Worm (Caenorhabditis elegans): ENCODE data around the gene spp-11.

Gene spp-11

ce11 chrII:6417999-6418398 lies 10.8 kb upstream of the spp-11 start:
- TF ChIP-seq ztf-11 (tag; optimal IDR thresholded peaks at IDR 0.05), result no peak
- TF ChIP-seq dmd-4 (tag; optimal IDR thresholded peaks at IDR 0.05), result no peak
- TF ChIP-seq lin-39 (tag; optimal IDR thresholded peaks at IDR 0.05), result no peak
- TF ChIP-seq aly-2 (tag; optimal IDR thresholded peaks at IDR 0.05), result no peak
- no peak for TF ChIP-seq F13H6.1 (tag; optimal IDR thresholded peaks at IDR 0.05)
- TF ChIP-seq elt-3 (tag; optimal IDR thresholded peaks at IDR 0.05), result no peak
- TF ChIP-seq sma-3 (GFP tag; optimal IDR thresholded peaks at IDR 0.05), result no peak
- TF ChIP-seq gmeb-1 (tag; optimal IDR thresholded peaks at IDR 0.05), result no peak
- no peak for TF ChIP-seq nhr-11 (tag; optimal IDR thresholded peaks at IDR 0.05)
- no peak for TF ChIP-seq fos-1 (tag; optimal IDR thresholded peaks at IDR 0.05)
- no peak for TF ChIP-seq snpc-4 (tag; optimal IDR thresholded peaks at IDR 0.05)
- no peak for TF ChIP-seq unc-62 (GFP tag; optimal IDR thresholded peaks at IDR 0.05)
- no peak for TF ChIP-seq C34F6.9 (tag; optimal IDR thresholded peaks at IDR 0.05)
- no peak for TF ChIP-seq ztf-4 (tag; optimal IDR thresholded peaks at IDR 0.05)
- no peak for TF ChIP-seq nhr-10 (tag; optimal IDR thresholded peaks at IDR 0.05)
- no peak for TF ChIP-seq nhr-25 (tag; optimal IDR thresholded peaks at IDR 0.05)

ce11 chrII:6413788-6414187 lies 6.6 kb upstream of the spp-11 start:
- TF ChIP-seq sma-9 (GFP tag; optimal IDR thresholded peaks at IDR 0.05) (peak; percentile 49), sma-9 (tag; optimal IDR thresholded peaks at IDR 0.05) (no peak), ama-1 (optimal IDR thresholded peaks at IDR 0.05) (no peak), F13H6.1 (tag; optimal IDR thresholded peaks at IDR 0.05) (peak; percentile 40), crh-2 (tag; optimal IDR thresholded peaks at IDR 0.05) (peak; percentile 20), nhr-10 (tag; optimal IDR thresholded peaks at IDR 0.05) (no peak), gmeb-1 (tag; optimal IDR thresholded peaks at IDR 0.05) (peak; percentile 15), fos-1 (tag; optimal IDR thresholded peaks at IDR 0.05) (peak; percentile 64)

ce11 chrII:6411660-6412451 lies 4.7 kb upstream of the spp-11 start:
- no peak for TF ChIP-seq R02D3.7 (tag; optimal IDR thresholded peaks at IDR 0.05)
- TF ChIP-seq ceh-16 (tag; optimal IDR thresholded peaks at IDR 0.05), result peak; percentile 26

- no peak for TF ChIP-seq dmd-4 (tag; optimal IDR thresholded peaks at IDR 0.05)
- no peak for TF ChIP-seq nhr-23 (tag; optimal IDR thresholded peaks at IDR 0.05)
- TF ChIP-seq zag-1 (tag; optimal IDR thresholded peaks at IDR 0.05), result no peak
- no peak for TF ChIP-seq lin-13 (GFP tag; optimal IDR thresholded peaks at IDR 0.05)
- no peak for TF ChIP-seq sem-4 (tag; optimal IDR thresholded peaks at IDR 0.05)
- no peak for TF ChIP-seq skn-1 (tag; optimal IDR thresholded peaks at IDR 0.05)
- no peak for TF ChIP-seq gmeb-1 (tag; optimal IDR thresholded peaks at IDR 0.05)
- TF ChIP-seq nhr-25 (tag; optimal IDR thresholded peaks at IDR 0.05), result no peak
- no peak for TF ChIP-seq ZK546.5 (tag; optimal IDR thresholded peaks at IDR 0.05)
- TF ChIP-seq unc-39 (tag; optimal IDR thresholded peaks at IDR 0.05), result no peak
- no peak for TF ChIP-seq Y55F3AM.14 (GFP tag; optimal IDR thresholded peaks at IDR 0.05)
- no peak for TF ChIP-seq nhr-10 (tag; optimal IDR thresholded peaks at IDR 0.05)
- no peak for TF ChIP-seq nhr-12 (tag; optimal IDR thresholded peaks at IDR 0.05)
- TF ChIP-seq peb-1 (tag; optimal IDR thresholded peaks at IDR 0.05), result no peak
- TF ChIP-seq unc-55 (GFP tag; optimal IDR thresholded peaks at IDR 0.05), result no peak
- TF ChIP-seq nhr-21 (tag; optimal IDR thresholded peaks at IDR 0.05), result no peak
- no peak for TF ChIP-seq elt-1 (tag; optimal IDR thresholded peaks at IDR 0.05)
- no peak for TF ChIP-seq ztf-1 (GFP tag; conservative IDR thresholded peaks at IDR 0.05)
- TF ChIP-seq nhr-6 (tag; optimal IDR thresholded peaks at IDR 0.05), result no peak
These were observed 3.0 kb upstream of the spp-11 start, which contains the start of gene T25D10.4 for ce11 chrII:6410181-6410580. T25D10.4 (minus strand) TSS chrII:6410281.

ce11 chrII:6409098-6409497 lies 1.9 kb upstream of the spp-11 start:
- TF ChIP-seq ztf-1 (GFP tag; conservative IDR thresholded peaks at IDR 0.05), result no peak
- TF ChIP-seq ZK546.5 (tag; optimal IDR thresholded peaks at IDR 0.05), result no peak
